Worm (Caenorhabditis elegans): ENCODE data around the gene ascc-1.

The ascc-1 gene

ce11 chrII:84134-84533 is 26.7 kb downstream of the ascc-1 start, which contains the start of gene C50D2.6:
C50D2.6 (plus strand) TSS chrII:84434.
- no peak for TF ChIP-seq ceh-28 (tag; optimal IDR thresholded peaks at IDR 0.05)
- TF ChIP-seq nhr-11 (tag; optimal IDR thresholded peaks at IDR 0.05), result no peak
- no peak for TF ChIP-seq cey-2 (tag; optimal IDR thresholded peaks at IDR 0.05; ENCODE audit: borderline replicate concordance, insufficient read depth)
- TF ChIP-seq ces-1 (GFP tag; optimal IDR thresholded peaks at IDR 0.05), result no peak
- TF ChIP-seq unc-62 (GFP tag; optimal IDR thresholded peaks at IDR 0.05 in 1 of 2), result peak in 1 of 2 experiments; percentile 13
- TF ChIP-seq unc-62 (tag; optimal IDR thresholded peaks at IDR 0.05), result no peak
- no peak for TF ChIP-seq dmd-6 (GFP tag; IDR thresholded peaks at IDR 0.05)
- no peak for TF ChIP-seq Y105C5A.15 (GFP tag; IDR thresholded peaks at IDR 0.05)

- TF ChIP-seq ctbp-1 (GFP tag; IDR thresholded peaks at IDR 0.05), result no peak
- no peak for TF ChIP-seq ces-1 (GFP tag; optimal IDR thresholded peaks at IDR 0.05)
- TF ChIP-seq arid-1 (GFP tag; conservative IDR thresholded peaks at IDR 0.05), result no peak
- TF ChIP-seq aha-1 (tag), result no peak
- TF ChIP-seq nhr-76 (tag; optimal IDR thresholded peaks at IDR 0.05), result no peak
- no peak for TF ChIP-seq dmd-9 (GFP tag; IDR thresholded peaks at IDR 0.05)
- TF ChIP-seq mxl-2 (GFP tag; conservative IDR thresholded peaks at IDR 0.05), result no peak
- TF ChIP-seq D1046.2 (GFP tag; IDR thresholded peaks at IDR 0.05), result no peak
- TF ChIP-seq ceh-62 (tag; optimal IDR thresholded peaks at IDR 0.05), result no peak
- no peak for TF ChIP-seq nhr-10 (tag; optimal IDR thresholded peaks at IDR 0.05)
- TF ChIP-seq daf-19 (GFP tag; conservative IDR thresholded peaks at IDR 0.05), result no peak
- TF ChIP-seq saeg-2 (GFP tag; IDR thresholded peaks at IDR 0.05), result no peak
- TF ChIP-seq lin-15B (tag; optimal IDR thresholded peaks at IDR 0.05), result no peak
- no peak for TF ChIP-seq hlh-30 (tag; optimal IDR thresholded peaks at IDR 0.05; ENCODE audit: insufficient read depth)
- TF ChIP-seq Y105C5A.15 (GFP tag; IDR thresholded peaks at IDR 0.05), result no peak
- no peak for TF ChIP-seq nhr-111 (GFP tag; optimal IDR thresholded peaks at IDR 0.05)
- no peak for TF ChIP-seq ZK337.2 (GFP tag; IDR thresholded peaks at IDR 0.05)
- no peak for TF ChIP-seq lin-38 (GFP tag; IDR thresholded peaks at IDR 0.05)
- TF ChIP-seq mes-2 (tag; optimal IDR thresholded peaks at IDR 0.05; ENCODE audit: poor library complexity, severe bottlenecking), result no peak
Observed at ce11 chrII:86794-87193, 29.3 kb downstream of the ascc-1 start.

ce11 chrII:87937-88336 is 30.5 kb downstream of the ascc-1 start:
- TF ChIP-seq set-16 (GFP tag; IDR thresholded peaks at IDR 0.05), result no peak
- TF ChIP-seq unc-39 (tag; optimal IDR thresholded peaks at IDR 0.05), result no peak
- TF ChIP-seq hlh-30 (tag; optimal IDR thresholded peaks at IDR 0.05; ENCODE audit: insufficient read depth), result no peak
- TF ChIP-seq dmd-9 (GFP tag; IDR thresholded peaks at IDR 0.05), result no peak
- no peak for TF ChIP-seq zfp-3 (GFP tag; conservative IDR thresholded peaks at IDR 0.05)
- no peak for TF ChIP-seq fkh-10 (GFP tag; optimal IDR thresholded peaks at IDR 0.05)
- no peak for TF ChIP-seq daf-19 (GFP tag; conservative IDR thresholded peaks at IDR 0.05)

DNA sequence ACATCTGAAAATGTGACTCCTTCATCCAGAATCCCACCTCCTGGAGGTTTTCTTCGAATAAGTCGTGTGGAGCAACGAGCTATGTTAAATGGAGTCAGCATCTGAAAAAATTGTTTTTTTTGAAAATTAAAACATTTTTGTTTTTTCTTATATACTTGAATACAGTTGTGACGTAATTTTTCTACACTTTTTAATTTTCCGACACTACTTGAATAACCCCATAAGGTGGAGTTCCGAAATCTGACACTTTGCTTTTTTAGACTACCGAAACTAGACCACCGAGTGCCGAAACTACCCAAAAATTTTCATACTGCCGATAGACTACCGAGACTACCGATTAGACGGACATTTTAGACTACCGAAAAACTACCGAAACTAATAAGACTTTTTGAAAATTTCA is 33.9 kb downstream of the ascc-1 start, which contains the start of gene mcat-1:
Gene mcat-1, minus strand, starts transcription at position 101 of the 400 bp plus-strand sequence.
- TF ChIP-seq mxl-2 (GFP tag; conservative IDR thresholded peaks at IDR 0.05) (no peak), daf-19 (GFP tag; conservative IDR thresholded peaks at IDR 0.05) (no peak), unc-62 (GFP tag; optimal IDR thresholded peaks at IDR 0.05 in 1 of 2) (peak in 1 of 2 experiments; percentile 49), unc-62 (tag; optimal IDR thresholded peaks at IDR 0.05) (no peak), nhr-10 (tag; optimal IDR thresholded peaks at IDR 0.05) (no peak), T26A8.4 (GFP tag; IDR thresholded peaks at IDR 0.05) (no peak), ZK546.5 (tag; optimal IDR thresholded peaks at IDR 0.05) (no peak), set-16 (GFP tag; IDR thresholded peaks at IDR 0.05) (no peak), attf-4 (tag; optimal IDR thresholded peaks at IDR 0.05) (no peak)

DNA sequence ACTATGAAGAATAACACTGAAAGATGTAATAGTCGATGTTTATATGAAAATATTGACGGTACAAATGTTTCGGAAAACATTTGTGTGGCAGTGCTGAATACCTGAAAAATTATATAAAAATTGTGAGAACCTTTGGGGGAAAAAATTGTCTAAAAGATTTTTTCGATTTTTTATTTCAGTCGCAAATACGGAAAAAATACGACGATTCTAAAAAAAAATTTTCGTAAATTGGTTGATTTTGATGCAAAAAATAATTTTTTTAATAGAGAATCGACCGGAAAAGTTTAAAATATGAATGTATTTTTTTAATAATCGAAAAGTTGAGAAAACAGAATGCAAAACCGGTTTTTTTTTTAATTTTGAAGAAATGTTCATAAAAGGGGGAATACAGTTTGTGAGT is 37.7 kb downstream of the ascc-1 start, which contains the start of gene C50D2.7:
Gene C50D2.7, minus strand, starts transcription at position 101 of the 400 bp plus-strand sequence.
- TF ChIP-seq hmg-1.1 (GFP tag; IDR thresholded peaks at IDR 0.05) (no peak), F37D6.2 (tag; optimal IDR thresholded peaks at IDR 0.05) (no peak), hif-1 (tag; optimal IDR thresholded peaks at IDR 0.05) (no peak), ztf-7 (tag; optimal IDR thresholded peaks at IDR 0.05) (no peak), zip-2 (tag; optimal IDR thresholded peaks at IDR 0.05) (no peak), spr-1 (tag; optimal IDR thresholded peaks at IDR 0.05) (no peak), sdz-12 (GFP tag; optimal IDR thresholded peaks at IDR 0.05) (no peak), nhr-77 (tag; optimal IDR thresholded peaks at IDR 0.05) (no peak), F26F4.8 (GFP tag; conservative IDR thresholded peaks at IDR 0.05) (no peak), nhr-48 (tag; optimal IDR thresholded peaks at IDR 0.05) (no peak), egl-43 (GFP tag; IDR thresholded peaks at IDR 0.05) (no peak), mxl-3 (GFP tag; optimal IDR thresholded peaks at IDR 0.05) (no peak), tag-97 (GFP tag; IDR thresholded peaks at IDR 0.05) (no peak), unc-39 (tag; optimal IDR thresholded peaks at IDR 0.05) (no peak), dmd-6 (GFP tag; IDR thresholded peaks at IDR 0.05) (no peak), ama-1 (optimal IDR thresholded peaks at IDR 0.05) (no peak)

Data from whole organism, L4 larva.